Worm (Caenorhabditis elegans): ENCODE data around the gene math-40.

DNA sequence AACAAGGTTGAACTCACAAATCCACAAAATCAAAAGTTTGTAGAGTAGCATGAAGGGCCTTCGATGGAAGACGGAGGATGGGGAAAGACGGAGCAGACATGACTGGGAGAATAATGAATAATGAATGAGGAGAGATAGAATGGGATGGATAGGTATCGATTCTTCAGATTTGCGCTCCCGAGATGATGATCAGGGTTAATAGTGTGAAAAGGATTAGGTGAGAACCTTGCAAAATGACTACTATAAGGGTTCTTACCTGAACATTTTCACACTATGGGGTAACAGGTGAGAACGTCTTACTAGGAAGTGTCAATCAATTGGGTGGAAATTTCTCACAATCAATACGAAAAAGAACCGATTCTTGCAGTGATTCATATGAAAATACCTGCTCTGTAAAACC, 19.9 kb downstream of the math-40 start, which contains the start of gene fbxb-96:
- TF ChIP-seq T26A8.4 (GFP tag; IDR thresholded peaks at IDR 0.05) (no peak), lin-39 (tag; optimal IDR thresholded peaks at IDR 0.05) (no peak)
